Fruit fly (Drosophila melanogaster) whole organism, prepupa: Measurements from ENCODE around the gene Cdc7.

Source experiments
- Blimp-1 ChIP-seq: fragments of 200-800 bp; sonication (Bioruptor generic); optimal IDR thresholded peaks from 3 replicates; lab custom pipeline; 2017; ENCODE audit warnings: missing biosample characterization, missing genetic modification characterization, mild to moderate bottlenecking, moderate library complexity, missing genetic modification reagents
- CG11294 ChIP-seq: fragments of 200-800 bp; sonication (Bioruptor generic); IDR thresholded peaks from 2 replicates; pipeline ENCODE4 v1.3.6; 2022; ENCODE audit warnings: missing biosample characterization, missing genetic modification characterization
- CG11902 ChIP-seq: fragments of 200-800 bp; sonication (Bioruptor generic); optimal IDR thresholded peaks from 3 replicates; lab custom pipeline; 2016; ENCODE audit warnings: missing biosample characterization, missing genetic modification characterization
- CG15336 ChIP-seq: fragments of 200-800 bp; sonication (Bioruptor generic); IDR thresholded peaks from 2 replicates; pipeline ENCODE4 v1.3.6; 2022; ENCODE audit warnings: missing biosample characterization, missing genetic modification characterization
- CG31627 ChIP-seq: fragments of 200-800 bp; sonication (Bioruptor generic); optimal IDR thresholded peaks from 3 replicates; lab custom pipeline; 2016; ENCODE audit warnings: missing biosample characterization, missing genetic modification characterization
- CG4318 ChIP-seq: fragments of 200-800 bp; sonication (Bioruptor generic); optimal IDR thresholded peaks from 3 replicates; lab custom pipeline; 2017; ENCODE audit warnings: missing biosample characterization, mild to moderate bottlenecking, missing genetic modification characterization
- CG6163 ChIP-seq: fragments of 200-800 bp; sonication (Bioruptor generic); IDR thresholded peaks from 3 replicates; pipeline ENCODE4 v1.3.6; 2022; ENCODE audit warnings: missing biosample characterization, missing genetic modification characterization
- CG6276 ChIP-seq: fragments of 200-800 bp; sonication (Bioruptor generic); optimal IDR thresholded peaks from 2 replicates; lab custom pipeline; 2017; ENCODE audit warnings: missing biosample characterization, mild to moderate bottlenecking, missing genetic modification characterization
- CG6792 ChIP-seq: fragments of 200-800 bp; sonication (Bioruptor generic); optimal IDR thresholded peaks from 3 replicates; lab custom pipeline; 2016; ENCODE audit warnings: missing biosample characterization, missing genetic modification characterization
- CG6808 ChIP-seq: fragments of 200-800 bp; sonication (Bioruptor generic); optimal IDR thresholded peaks from 3 replicates; lab custom pipeline; 2017; ENCODE audit warnings: missing biosample characterization, missing genetic modification characterization, mild to moderate bottlenecking, moderate library complexity, missing genetic modification reagents
- CG6854 ChIP-seq: fragments of 200-800 bp; sonication (Bioruptor generic); optimal IDR thresholded peaks from 2 replicates; lab custom pipeline; 2017; ENCODE audit warnings: missing biosample characterization, mild to moderate bottlenecking, missing genetic modification characterization
- CG7368 ChIP-seq: fragments of 200-800 bp; sonication (Bioruptor generic); optimal IDR thresholded peaks from 3 replicates; lab custom pipeline; 2016; ENCODE audit warnings: missing biosample characterization, missing genetic modification characterization
- CG8119 ChIP-seq: fragments of 200-800 bp; sonication (Bioruptor generic); IDR thresholded peaks from 3 replicates; pipeline ENCODE4 v1.3.6; 2022; ENCODE audit warnings: missing biosample characterization, missing genetic modification characterization
- CG8319 ChIP-seq: fragments of 200-800 bp; sonication (Bioruptor generic); optimal IDR thresholded peaks from 3 replicates; lab custom pipeline; 2016; ENCODE audit warnings: missing biosample characterization, missing genetic modification characterization
- CG9139 ChIP-seq: fragments of 200-800 bp; sonication (Bioruptor generic); optimal IDR thresholded peaks from 3 replicates; lab custom pipeline; 2017; ENCODE audit warnings: missing biosample characterization, mild to moderate bottlenecking, missing genetic modification characterization
- Eip75B ChIP-seq: fragments of 200-800 bp; sonication (Bioruptor generic); optimal IDR thresholded peaks from 3 replicates; lab custom pipeline; 2016; ENCODE audit warnings: missing biosample characterization, missing genetic modification characterization
- Eip78C ChIP-seq: fragments of 200-800 bp; sonication (Bioruptor generic); peaks from one replicate; lab custom pipeline; 2016; ENCODE audit warnings: missing biosample characterization, missing genetic modification characterization
- Eip93F ChIP-seq: fragments of 200-800 bp; sonication (Bioruptor generic); optimal IDR thresholded peaks from 2 replicates; lab custom pipeline; 2016; ENCODE audit warnings: missing biosample characterization, mild to moderate bottlenecking, missing genetic modification characterization
- Ets21C ChIP-seq: fragments of 200-800 bp; sonication (Bioruptor generic); optimal IDR thresholded peaks from 3 replicates; lab custom pipeline; 2016; ENCODE audit warnings: missing biosample characterization, missing genetic modification characterization
- Ets96B ChIP-seq: fragments of 200-800 bp; optimal IDR thresholded peaks from 2 replicates; lab custom pipeline; 2019; ENCODE audit warnings: missing biosample characterization, mild to moderate bottlenecking, missing genetic modification characterization, moderate library complexity
- Lpt ChIP-seq: fragments of 200-800 bp; sonication (Bioruptor generic); optimal IDR thresholded peaks from 3 replicates; lab custom pipeline; 2016; ENCODE audit warnings: missing biosample characterization, missing genetic modification characterization
- OdsH ChIP-seq: fragments of 200-800 bp; sonication (Bioruptor generic); optimal IDR thresholded peaks from 3 replicates; lab custom pipeline; 2016; ENCODE audit warnings: missing biosample characterization, missing genetic modification characterization
- Sox102F ChIP-seq: fragments of 200-800 bp; sonication (Bioruptor generic); optimal IDR thresholded peaks from 2 replicates; lab custom pipeline; 2016; ENCODE audit warnings: missing biosample characterization, mild to moderate bottlenecking, missing genetic modification characterization
- Sox14 ChIP-seq: fragments of 200-800 bp; sonication (Bioruptor generic); optimal IDR thresholded peaks from 3 replicates; lab custom pipeline; 2016; ENCODE audit warnings: missing biosample characterization, missing genetic modification characterization
- Sox15 ChIP-seq: fragments of 200-800 bp; sonication (Bioruptor generic); optimal IDR thresholded peaks from 3 replicates; lab custom pipeline; 2016; ENCODE audit warnings: missing biosample characterization, missing genetic modification characterization
- acj6 ChIP-seq: fragments of 200-800 bp; sonication (Bioruptor generic); optimal IDR thresholded peaks from 3 replicates; lab custom pipeline; 2016; ENCODE audit warnings: missing biosample characterization, missing genetic modification characterization
- dac ChIP-seq: fragments of 200-800 bp; sonication (Bioruptor generic); optimal IDR thresholded peaks from 2 replicates; lab custom pipeline; 2017; ENCODE audit warnings: missing biosample characterization, mild to moderate bottlenecking, missing genetic modification characterization
- eg ChIP-seq: fragments of 200-800 bp; sonication (Bioruptor generic); IDR thresholded peaks from 3 replicates; pipeline ENCODE4 v1.3.6; 2022; ENCODE audit warnings: missing biosample characterization, missing genetic modification characterization
- esn ChIP-seq: fragments of 200-800 bp; sonication (Bioruptor generic); optimal IDR thresholded peaks from 2 replicates; lab custom pipeline; 2016; ENCODE audit warnings: missing biosample characterization, mild to moderate bottlenecking, missing genetic modification characterization, moderate library complexity
- fd59A ChIP-seq: fragments of 200-800 bp; sonication (Bioruptor generic); optimal IDR thresholded peaks from 2 replicates; lab custom pipeline; 2017; ENCODE audit warnings: missing biosample characterization, mild to moderate bottlenecking, missing genetic modification characterization, missing genetic modification reagents
- fkh ChIP-seq: fragments of 200-800 bp; sonication (Bioruptor generic); optimal IDR thresholded peaks from 3 replicates; lab custom pipeline; 2017; ENCODE audit warnings: missing biosample characterization, mild to moderate bottlenecking, missing genetic modification characterization, moderate library complexity
- salr ChIP-seq, 2 experiments: fragments of 200-800 bp; sonication (Bioruptor generic); optimal IDR thresholded peaks; 3 replicates each; lab custom pipeline; 2016 to 2018; ENCODE audit warnings: missing biosample characterization in 2 of 2, missing genetic modification characterization in 2 of 2, mild to moderate bottlenecking in 1 of 2
- spab ChIP-seq: fragments of 200-800 bp; sonication (Bioruptor generic); optimal IDR thresholded peaks from 2 replicates; lab custom pipeline; 2017; ENCODE audit warnings: missing biosample characterization, mild to moderate bottlenecking, missing genetic modification characterization, missing genetic modification reagents
- ss ChIP-seq, 2 experiments: fragments of 200-800 bp; sonication (Bioruptor generic); optimal IDR thresholded peaks; 2 replicates in 1 of 2; 3 replicates in 1 of 2; lab custom pipeline; 2017 to 2018; ENCODE audit warnings: mild to moderate bottlenecking in 2 of 2, missing biosample characterization in 2 of 2, missing genetic modification characterization in 2 of 2, moderate library complexity in 1 of 2
- svp ChIP-seq: fragments of 200-800 bp; sonication (Bioruptor generic); peaks from one replicate; lab custom pipeline; 2016; ENCODE audit warnings: missing biosample characterization, missing genetic modification characterization
- topi ChIP-seq: fragments of 200-800 bp; sonication (Bioruptor generic); optimal IDR thresholded peaks from 3 replicates; lab custom pipeline; 2016; ENCODE audit warnings: missing biosample characterization, missing genetic modification characterization
- vri ChIP-seq: fragments of 200-800 bp; sonication (Bioruptor generic); optimal IDR thresholded peaks from 3 replicates; lab custom pipeline; 2016; ENCODE audit warnings: missing biosample characterization, mild to moderate bottlenecking, missing genetic modification characterization

Cdc7 gene

dm6 chrX:6699255-6699885 is 45.0 kb downstream of the Cdc7 start, which contains the start of gene CG14441 (continued):
- TF ChIP-seq Eip75B (GFP tag; lab: Kevin White, UChicago) (peak; percentile 23), CG6163 (peak; percentile 54; the same call in 1 of the 3 replicates), ss (GFP tag; optimal IDR thresholded peaks at IDR 0.05; lab: Kevin White, UChicago) (peak; percentile 75 to 81), Eip93F (GFP tag; lab: Kevin White, UChicago) (peak; percentile 67), Eip78C (GFP tag; lab: Kevin White, UChicago) (peak; percentile 93), svp (GFP tag; lab: Kevin White, UChicago) (peak; percentile 68), CG9139 (GFP tag; lab: Kevin White, UChicago) (peak; percentile 70), Ets96B (peak; percentile 37), CG7368 (GFP tag; lab: Kevin White, UChicago) (peak; percentile 13), salr (GFP tag; optimal IDR thresholded peaks at IDR 0.05; lab: Kevin White, UChicago) (no peak), CG6808 (GFP tag; lab: Kevin White, UChicago) (peak; percentile 58), CG11902 (GFP tag; lab: Kevin White, UChicago) (no peak), spab (GFP tag; lab: Kevin White, UChicago) (no peak), topi (GFP tag; lab: Kevin White, UChicago) (peak; percentile 69), eg (peak; percentile 32; the same call in 1 of the 3 replicates), Sox15 (GFP tag; lab: Kevin White, UChicago) (no peak), CG8319 (GFP tag; lab: Kevin White, UChicago) (no peak), vri (GFP tag; lab: Kevin White, UChicago) (peak; percentile 62), OdsH (GFP tag; lab: Kevin White, UChicago) (peak; percentile 29), CG8119 (GFP tag; lab: Robert Waterston, UW) (no peak; the same call in 1 of the 3 replicates), CG6792 (GFP tag; lab: Kevin White, UChicago) (peak; percentile 47), Blimp-1 (GFP tag; lab: Kevin White, UChicago) (no peak), fd59A (GFP tag; lab: Kevin White, UChicago) (no peak), esn (GFP tag; lab: Kevin White, UChicago) (peak; percentile 65), dac (GFP tag; lab: Kevin White, UChicago) (no peak), CG4318 (no peak), CG6276 (GFP tag; lab: Kevin White, UChicago) (peak; percentile 18), CG11294 (no peak), Sox14 (GFP tag; lab: Kevin White, UChicago) (peak; percentile 58), acj6 (GFP tag; lab: Kevin White, UChicago) (no peak), CG6854 (GFP tag; lab: Kevin White, UChicago) (peak; percentile 55), Ets21C (GFP tag; lab: Kevin White, UChicago) (peak; percentile 17)

dm6 chrX:6700263-6700989 is 46.1 kb downstream of the Cdc7 start:
- TF ChIP-seq fkh (peak; percentile 80), topi (GFP tag; lab: Kevin White, UChicago) (no peak)

dm6 chrX:6700990-6701530 is 46.7 kb downstream of the Cdc7 start:
- TF ChIP-seq CG31627 (GFP tag; lab: Kevin White, UChicago) (no peak), Ets96B (no peak), topi (GFP tag; lab: Kevin White, UChicago) (no peak), CG15336 (no peak), Eip75B (GFP tag; lab: Kevin White, UChicago) (no peak), CG6163 (no peak), Sox102F (GFP tag; lab: Kevin White, UChicago) (no peak), CG8319 (GFP tag; lab: Kevin White, UChicago) (no peak), Lpt (GFP tag; lab: Kevin White, UChicago) (no peak)
- TF ChIP-seq, all 60 proteins: peak for 0
